Worm (Caenorhabditis elegans) whole organism, young adult: ENCODE data around the gene gpla-1.

Experiments
- D2030.7 ChIP-seq: fragments of 200-800 bp; sonication (Bioruptor generic); IDR thresholded peaks from 2 replicates; pipeline ENCODE4 v1.3.6; 2022; ENCODE audit warnings: missing genetic modification reagents, missing genetic modification characterization, missing compliant biosample characterization
- Y79H2A.3 ChIP-seq: fragments of 200-800 bp; sonication (Bioruptor generic); conservative IDR thresholded peaks from 2 replicates; pipeline ENCODE4 v1.3.6; 2022; ENCODE audit warnings: missing genetic modification reagents, missing genetic modification characterization, missing compliant biosample characterization
- ama-1 ChIP-seq, 3 experiments: fragments of 150-350 bp in 1 of 3; sonication (generic microtip) in 2 of 3; optimal IDR thresholded peaks; 2 replicates each; lab custom pipeline; 2014 to 2018; ENCODE audit warnings: missing biosample characterization in 2 of 3, missing genetic modification characterization in 2 of 3, missing genetic modification reagents in 2 of 3
- cebp-2 ChIP-seq: fragments of 200-800 bp; sonication (Bioruptor generic); IDR thresholded peaks from 2 replicates; pipeline ENCODE4 v1.3.6; 2022; ENCODE audit warnings: missing genetic modification characterization, missing compliant biosample characterization
- efl-1 ChIP-seq: fragments of 150-350 bp; optimal IDR thresholded peaks from 2 replicates; lab custom pipeline; 2014; ENCODE audit warnings: missing biosample characterization, missing genetic modification reagents, missing genetic modification characterization
- nfyb-1 ChIP-seq: fragments of 200-800 bp; sonication (Bioruptor generic); IDR thresholded peaks from 2 replicates; pipeline ENCODE4 v1.3.6; 2022; ENCODE audit warnings: missing genetic modification reagents, missing genetic modification characterization, missing compliant biosample characterization
- snpc-4 ChIP-seq, 5 experiments: fragments of 150-350 bp in 1 of 5; sonication (generic microtip) in 4 of 5; optimal IDR thresholded peaks; 2 replicates each; lab custom pipeline; 2014 to 2018; ENCODE audit warnings: missing genetic modification characterization in 5 of 5, missing biosample characterization in 3 of 5, antibody characterized with exemption in 2 of 5, mild to moderate bottlenecking in 2 of 5, missing compliant biosample characterization in 2 of 5, missing genotype in 2 of 5, moderate library complexity in 2 of 5, missing genetic modification reagents in 1 of 5

DNA sequence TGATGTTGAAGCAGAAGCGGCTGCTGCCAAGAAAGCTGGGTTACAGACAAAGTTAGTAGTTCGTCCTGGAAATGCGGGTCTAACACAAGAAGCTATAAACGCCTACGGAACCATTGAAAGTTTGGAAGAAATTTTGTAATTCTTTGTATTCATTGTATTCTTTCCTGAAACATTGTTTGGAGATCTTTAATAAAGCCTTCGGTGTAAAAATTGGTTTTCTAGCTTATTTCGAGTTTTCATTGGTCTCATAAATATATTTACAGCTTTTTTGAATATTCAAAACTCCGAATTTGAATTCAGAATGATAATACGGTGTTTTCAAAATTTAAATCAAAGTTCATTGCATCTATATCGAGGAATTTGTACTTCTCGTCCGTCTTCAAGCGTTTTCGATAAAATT lies 2.8 kb downstream of the gpla-1 start, which contains the start of gene F58H1.8:
- TF ChIP-seq snpc-4 (GFP tag; optimal IDR thresholded peaks at IDR 0.05; lab: Kevin White, UChicago) (no peak), snpc-4 (tag; optimal IDR thresholded peaks at IDR 0.05; lab: Kevin White, UChicago) (no peak), nfyb-1 (GFP tag; lab: Robert Waterston, UW) (no peak), Y79H2A.3 (no peak), ama-1 (optimal IDR thresholded peaks at IDR 0.05; lab: Kevin White, UChicago) (no peak), ama-1 (GFP tag; optimal IDR thresholded peaks at IDR 0.05; lab: Kevin White, UChicago) (no peak), D2030.7 (GFP tag; lab: Robert Waterston, UW) (no peak), cebp-2 (GFP tag; lab: Robert Waterston, UW) (no peak), efl-1 (GFP tag; lab: Kevin White, UChicago) (no peak)
